Worm (Caenorhabditis elegans) whole organism, L2 larva: Measurements from ENCODE around the gene Y82E9BR.19.

ENCODE experiments used
- ceh-16 ChIP-seq: fragments of 150-350 bp; optimal IDR thresholded peaks from 2 replicates; lab custom pipeline; 2014; ENCODE audit warnings: missing biosample characterization, missing genetic modification characterization
- crh-2 ChIP-seq: sonication (generic microtip); optimal IDR thresholded peaks from 2 replicates; lab custom pipeline; 2017; ENCODE audit warnings: missing biosample characterization, missing genetic modification characterization
- egl-27 ChIP-seq: sonication (generic microtip); optimal IDR thresholded peaks from 3 replicates; lab custom pipeline; 2017; ENCODE audit warnings: missing biosample characterization, missing genetic modification reagents, missing genetic modification characterization
- fos-1 ChIP-seq: fragments of 150-350 bp; optimal IDR thresholded peaks from 2 replicates; lab custom pipeline; 2014; ENCODE audit warnings: missing biosample characterization, missing genetic modification characterization
- lin-11 ChIP-seq: fragments of 150-350 bp; sonication (generic microtip); optimal IDR thresholded peaks from 2 replicates; lab custom pipeline; 2014; ENCODE audit warnings: missing biosample characterization, missing genetic modification characterization, inconsistent platforms, mixed read lengths
- lin-13 ChIP-seq: fragments of 150-350 bp; optimal IDR thresholded peaks from 2 replicates; lab custom pipeline; 2014; ENCODE audit warnings: missing biosample characterization, missing genetic modification reagents, missing genetic modification characterization
- nhr-11 ChIP-seq: fragments of 150-350 bp; optimal IDR thresholded peaks from 2 replicates; lab custom pipeline; 2014; ENCODE audit warnings: missing biosample characterization, missing genetic modification characterization
- nhr-25 ChIP-seq: fragments of 150-350 bp; sonication (generic microtip); optimal IDR thresholded peaks from 3 replicates; lab custom pipeline; 2014; ENCODE audit warnings: missing biosample characterization, missing genetic modification characterization
- nhr-6 ChIP-seq: fragments of 150-350 bp; optimal IDR thresholded peaks from 2 replicates; lab custom pipeline; 2014; ENCODE audit warnings: missing biosample characterization, missing genetic modification characterization
- unc-55 ChIP-seq: fragments of 150-350 bp; sonication (generic microtip); optimal IDR thresholded peaks from 3 replicates; lab custom pipeline; 2014; ENCODE audit warnings: missing biosample characterization, missing genetic modification reagents, missing genetic modification characterization
- zag-1 ChIP-seq: fragments of 150-350 bp; optimal IDR thresholded peaks from 2 replicates; lab custom pipeline; 2014; ENCODE audit warnings: missing biosample characterization, missing genetic modification characterization
- ztf-11 ChIP-seq: sonication (generic microtip); optimal IDR thresholded peaks from 2 replicates; lab custom pipeline; 2017; ENCODE audit warnings: missing biosample characterization, missing genetic modification characterization
- ztf-4 ChIP-seq: fragments of 150-350 bp; optimal IDR thresholded peaks from 2 replicates; lab custom pipeline; 2014; ENCODE audit warnings: missing biosample characterization, missing genetic modification characterization

DNA sequence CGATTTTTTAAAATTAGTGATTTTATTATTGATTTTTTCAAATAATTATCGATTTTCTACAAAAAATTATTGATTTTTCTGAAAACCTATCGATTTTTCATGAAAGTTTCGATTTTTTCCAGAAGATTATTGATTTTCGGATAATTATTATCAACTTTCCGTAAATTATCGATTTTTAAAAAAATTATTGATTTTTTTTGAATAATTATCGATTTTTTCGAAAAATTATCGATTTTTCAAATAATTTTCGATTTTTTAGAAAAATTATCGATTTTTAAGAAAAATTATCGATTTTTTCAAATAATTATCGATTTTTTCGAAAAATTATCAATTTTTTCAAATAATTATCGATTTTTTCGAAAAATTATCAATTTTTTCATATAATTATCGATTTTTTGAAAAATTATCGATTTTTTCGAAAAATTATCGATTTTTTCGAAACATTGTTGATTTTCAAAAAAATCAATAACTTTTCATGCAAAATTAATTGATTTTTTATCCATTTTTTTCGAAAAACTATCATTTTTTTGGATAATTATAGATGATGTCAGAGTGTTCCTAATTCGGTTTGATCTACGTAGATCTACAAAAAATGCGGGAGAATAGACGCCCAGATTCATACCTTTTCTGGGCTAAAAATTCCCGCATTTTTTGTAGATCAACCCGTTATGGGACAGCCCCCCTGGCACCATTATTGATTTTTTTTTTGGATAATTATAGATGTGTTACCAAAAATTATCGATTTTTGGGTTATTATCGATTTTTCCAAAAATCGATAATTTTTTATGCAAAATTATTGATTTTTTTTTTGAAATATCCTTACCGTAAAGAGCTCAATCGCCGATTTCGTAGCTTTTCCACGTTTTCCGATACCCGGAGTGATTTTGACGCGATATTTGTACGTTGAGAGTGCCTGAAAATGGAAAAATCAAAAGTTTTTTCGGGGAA is 26.5 kb downstream of the Y82E9BR.19 start:
- TF ChIP-seq unc-55 (no peak), nhr-6 (tag; lab: Kevin White, UChicago) (no peak), lin-11 (tag; lab: Kevin White, UChicago) (no peak), fos-1 (tag; lab: Kevin White, UChicago) (no peak), egl-27 (no peak), ceh-16 (tag; lab: Kevin White, UChicago) (no peak), lin-13 (no peak), ztf-4 (tag; lab: Kevin White, UChicago) (no peak), nhr-25 (tag; lab: Kevin White, UChicago) (no peak), zag-1 (tag; lab: Kevin White, UChicago) (no peak), ztf-11 (tag; lab: Kevin White, UChicago) (no peak), crh-2 (tag; lab: Kevin White, UChicago) (no peak), nhr-11 (no peak)
